Fruit fly (Drosophila melanogaster) whole organism, embryonic: Measurements from ENCODE around the gene RpL8.

Source experiments
- Aef1 ChIP-seq: fragments of 200-800 bp; sonication (Bioruptor generic); IDR thresholded peaks from 3 replicates; pipeline ENCODE4 v1.3.6; 2022; ENCODE audit warnings: missing biosample characterization, missing genetic modification characterization
- Atf-2 ChIP-seq: fragments of 200-800 bp; sonication (Bioruptor generic); optimal IDR thresholded peaks from 2 replicates; lab custom pipeline; 2016; ENCODE audit warnings: missing biosample characterization, missing genetic modification characterization
- B-H1 ChIP-seq: fragments of 200-800 bp; sonication (Bioruptor generic); IDR thresholded peaks from 3 replicates; pipeline ENCODE4 v1.3.6; 2022; ENCODE audit warnings: missing biosample characterization, missing genetic modification characterization
- BEAF-32 ChIP-seq: fragments of 200-800 bp; sonication (Bioruptor generic); optimal IDR thresholded peaks from 3 replicates; lab custom pipeline; 2017; ENCODE audit warnings: missing biosample characterization, missing genetic modification characterization, mild to moderate bottlenecking, moderate library complexity, missing genetic modification reagents
- CG11093 ChIP-seq: fragments of 200-800 bp; sonication (Bioruptor generic); IDR thresholded peaks from 3 replicates; pipeline ENCODE4 v1.3.6; 2022; ENCODE audit warnings: missing biosample characterization, missing genetic modification characterization
- CG11247 ChIP-seq: fragments of 200-800 bp; sonication (Bioruptor generic); IDR thresholded peaks from 2 replicates; pipeline ENCODE4 v1.3.6; 2022; ENCODE audit warnings: missing biosample characterization, missing genetic modification characterization
- CG14441 ChIP-seq: fragments of 200-800 bp; sonication (Bioruptor generic); IDR thresholded peaks from 2 replicates; pipeline ENCODE4 v1.3.6; 2022; ENCODE audit warnings: missing biosample characterization, missing genetic modification characterization
- CG15514 ChIP-seq: fragments of 200-800 bp; sonication (Bioruptor generic); optimal IDR thresholded peaks from 3 replicates; lab custom pipeline; 2017; ENCODE audit warnings: missing biosample characterization, missing genetic modification characterization, mild to moderate bottlenecking, moderate library complexity, missing genetic modification reagents
- CG17359 ChIP-seq: fragments of 200-800 bp; sonication (Bioruptor generic); optimal IDR thresholded peaks from 3 replicates; lab custom pipeline; 2018; ENCODE audit warnings: missing biosample characterization, mild to moderate bottlenecking, missing genetic modification characterization, moderate library complexity
- CG31224 ChIP-seq: fragments of 200-800 bp; sonication (Bioruptor generic); IDR thresholded peaks from 2 replicates; pipeline ENCODE4 v1.3.6; 2022; ENCODE audit warnings: missing biosample characterization, missing genetic modification characterization
- CG32532 ChIP-seq: fragments of 200-800 bp; sonication (Bioruptor generic); IDR thresholded peaks from 2 replicates; pipeline ENCODE4 v1.3.6; 2022; ENCODE audit warnings: missing biosample characterization, missing genetic modification characterization
- CG32772 ChIP-seq: fragments of 200-800 bp; sonication (Bioruptor generic); IDR thresholded peaks from 2 replicates; pipeline ENCODE4 v1.3.6; 2022; ENCODE audit warnings: missing biosample characterization, missing genetic modification characterization
- CG3281 ChIP-seq: fragments of 200-800 bp; sonication (Bioruptor generic); optimal IDR thresholded peaks from 3 replicates; lab custom pipeline; 2017; ENCODE audit warnings: missing biosample characterization, mild to moderate bottlenecking, missing genetic modification characterization
- CG4404 ChIP-seq: fragments of 200-800 bp; sonication (Bioruptor generic); IDR thresholded peaks from 2 replicates; pipeline ENCODE4 v1.3.6; 2022; ENCODE audit warnings: missing biosample characterization, missing genetic modification characterization
- CG4820 ChIP-seq: fragments of 200-800 bp; sonication (Bioruptor generic); optimal IDR thresholded peaks from 3 replicates; lab custom pipeline; 2016; ENCODE audit warnings: missing biosample characterization, missing genetic modification characterization
- CG6813 ChIP-seq: fragments of 200-800 bp; sonication (Bioruptor generic); optimal IDR thresholded peaks from 2 replicates; lab custom pipeline; 2017; ENCODE audit warnings: missing biosample characterization, missing genetic modification characterization, mild to moderate bottlenecking, moderate library complexity, missing genetic modification reagents
- CG7839 ChIP-seq: fragments of 200-800 bp; sonication (Bioruptor generic); optimal IDR thresholded peaks from 3 replicates; lab custom pipeline; 2018; ENCODE audit warnings: missing biosample characterization, mild to moderate bottlenecking, missing genetic modification characterization, moderate library complexity
- CG9727 ChIP-seq: fragments of 200-800 bp; sonication (Bioruptor generic); optimal IDR thresholded peaks from 3 replicates; lab custom pipeline; 2017; ENCODE audit warnings: missing biosample characterization, mild to moderate bottlenecking, missing genetic modification characterization
- CG9876 ChIP-seq: fragments of 200-800 bp; sonication (Bioruptor generic); optimal IDR thresholded peaks from 2 replicates; lab custom pipeline; 2016; ENCODE audit warnings: missing biosample characterization, missing genetic modification characterization
- Dbx ChIP-seq: fragments of 200-800 bp; sonication (Bioruptor generic); IDR thresholded peaks from 3 replicates; pipeline ENCODE4 v1.3.6; 2022; ENCODE audit warnings: missing biosample characterization, missing genetic modification characterization
- Dref ChIP-seq: fragments of 200-800 bp; sonication (Bioruptor generic); IDR thresholded peaks from 2 replicates; pipeline ENCODE4 v1.3.6; 2022; ENCODE audit warnings: missing biosample characterization, missing genetic modification characterization
- Fer1 ChIP-seq: fragments of 200-800 bp; sonication (Bioruptor generic); optimal IDR thresholded peaks from 2 replicates; lab custom pipeline; 2017; ENCODE audit warnings: missing biosample characterization, mild to moderate bottlenecking, missing genetic modification characterization
- HLH3B ChIP-seq: fragments of 200-800 bp; sonication (Bioruptor generic); IDR thresholded peaks from 2 replicates; pipeline ENCODE4 v1.3.6; 2022; ENCODE audit warnings: missing biosample characterization, missing genetic modification characterization
- HLH54F ChIP-seq: fragments of 200-800 bp; sonication (Bioruptor generic); optimal IDR thresholded peaks from 3 replicates; lab custom pipeline; 2016; ENCODE audit warnings: missing biosample characterization, missing genetic modification characterization
- Meics ChIP-seq: fragments of 200-800 bp; sonication (Bioruptor generic); optimal IDR thresholded peaks from 2 replicates; lab custom pipeline; 2017; ENCODE audit warnings: missing biosample characterization, mild to moderate bottlenecking, missing genetic modification characterization
- Optix ChIP-seq: fragments of 200-800 bp; sonication (Bioruptor generic); IDR thresholded peaks from 3 replicates; pipeline ENCODE4 v1.3.6; 2022; ENCODE audit warnings: missing biosample characterization, missing genetic modification characterization
- Rfx ChIP-seq: fragments of 200-800 bp; sonication (Bioruptor generic); IDR thresholded peaks from 2 replicates; pipeline ENCODE4 v1.3.6; 2022; ENCODE audit warnings: missing biosample characterization, missing genetic modification characterization
- Rx ChIP-seq: fragments of 200-800 bp; sonication (Bioruptor generic); IDR thresholded peaks from 2 replicates; pipeline ENCODE4 v1.3.6; 2022; ENCODE audit warnings: missing biosample characterization, missing genetic modification characterization
- Side ChIP-seq: fragments of 200-800 bp; sonication (Bioruptor generic); optimal IDR thresholded peaks from 2 replicates; lab custom pipeline; 2016; ENCODE audit warnings: missing biosample characterization, missing genetic modification characterization
- Sin3A ChIP-seq: fragments of >200 bp; optimal IDR thresholded peaks from 2 replicates; lab custom pipeline; 2018
- Sry-δ ChIP-seq: fragments of 200-800 bp; sonication (Bioruptor generic); optimal IDR thresholded peaks from 2 replicates; lab custom pipeline; 2016; ENCODE audit warnings: missing biosample characterization, missing genetic modification characterization
- Trl ChIP-seq, 3 experiments: fragments of >200 bp in 2 of 3; fragments of 200-800 bp in 1 of 3; sonication (Bioruptor generic) in 1 of 3; optimal IDR thresholded peaks; 2 replicates in 1 of 3; 3 replicates in 2 of 3; lab custom pipeline; 2016 to 2017; ENCODE audit warnings: missing biosample characterization in 1 of 3, missing genetic modification characterization in 1 of 3
- al ChIP-seq: fragments of 200-800 bp; sonication (Bioruptor generic); IDR thresholded peaks from 2 replicates; pipeline ENCODE4 v1.3.6; 2022; ENCODE audit warnings: missing biosample characterization, missing genetic modification characterization
- cwo ChIP-seq: fragments of 200-800 bp; sonication (Bioruptor generic); optimal IDR thresholded peaks from 3 replicates; lab custom pipeline; 2017; ENCODE audit warnings: missing biosample characterization, missing genetic modification characterization, mild to moderate bottlenecking, moderate library complexity, missing genetic modification reagents
- dati ChIP-seq: fragments of 200-800 bp; sonication (Bioruptor generic); IDR thresholded peaks from 2 replicates; pipeline ENCODE4 v1.3.6; 2022; ENCODE audit warnings: missing biosample characterization, missing genetic modification characterization
- dpn ChIP-seq, 2 experiments: fragments of 200-800 bp; sonication (Bioruptor generic); optimal IDR thresholded peaks; 3 replicates each; lab custom pipeline; 2016; ENCODE audit warnings: missing biosample characterization in 2 of 2, missing genetic modification characterization in 2 of 2
- fd96Cb ChIP-seq: fragments of 200-800 bp; sonication (Bioruptor generic); optimal IDR thresholded peaks from 2 replicates; lab custom pipeline; 2018; ENCODE audit warnings: missing biosample characterization, mild to moderate bottlenecking, missing genetic modification characterization, moderate library complexity
- gce ChIP-seq: fragments of 200-800 bp; sonication (Bioruptor generic); IDR thresholded peaks from 3 replicates; pipeline ENCODE4 v1.3.6; 2022; ENCODE audit warnings: missing biosample characterization, missing genetic modification characterization
- gem ChIP-seq: fragments of 200-800 bp; sonication (Bioruptor generic); optimal IDR thresholded peaks from 2 replicates; lab custom pipeline; 2019; ENCODE audit warnings: missing biosample characterization, mild to moderate bottlenecking, missing genetic modification characterization, moderate library complexity
- gro ChIP-seq: fragments of 200-800 bp; sonication (Bioruptor generic); optimal IDR thresholded peaks from 2 replicates; lab custom pipeline; 2016; ENCODE audit warnings: missing biosample characterization, missing genetic modification characterization
- hkb ChIP-seq, 2 experiments: fragments of 200-800 bp in 1 of 2; fragments of >200 bp in 1 of 2; sonication (Bioruptor generic) in 1 of 2; IDR thresholded peaks in 1 of 2; optimal IDR thresholded peaks in 1 of 2; 2 replicates each; pipeline versions ENCODE4 v1.3.6 to Lab custom; 2017 to 2022; ENCODE audit warnings: missing biosample characterization in 1 of 2, missing genetic modification characterization in 1 of 2
- lmd ChIP-seq: fragments of 200-800 bp; sonication (Bioruptor generic); IDR thresholded peaks from 2 replicates; pipeline ENCODE4 v1.3.6; 2022; ENCODE audit warnings: missing biosample characterization, missing genetic modification characterization
- lov ChIP-seq, 2 experiments: fragments of 200-800 bp in 1 of 2; fragments of >200 bp in 1 of 2; sonication (Bioruptor generic) in 1 of 2; IDR thresholded peaks in 1 of 2; optimal IDR thresholded peaks in 1 of 2; 2 replicates in 1 of 2; 3 replicates in 1 of 2; pipeline versions ENCODE4 v1.3.6 to Lab custom; 2017 to 2022; ENCODE audit warnings: missing biosample characterization in 1 of 2, missing genetic modification characterization in 1 of 2
- nau ChIP-seq: fragments of 200-800 bp; sonication (Bioruptor generic); optimal IDR thresholded peaks from 3 replicates; lab custom pipeline; 2017; ENCODE audit warnings: missing biosample characterization, mild to moderate bottlenecking, missing genetic modification characterization, missing genetic modification reagents
- onecut ChIP-seq: fragments of 200-800 bp; sonication (Bioruptor generic); IDR thresholded peaks from 2 replicates; pipeline ENCODE4 v1.3.6; 2022; ENCODE audit warnings: missing biosample characterization, missing genetic modification characterization
- sisA ChIP-seq: fragments of 200-800 bp; sonication (Bioruptor generic); IDR thresholded peaks from 2 replicates; pipeline ENCODE4 v1.3.6; 2022; ENCODE audit warnings: missing biosample characterization, missing genetic modification characterization
- so ChIP-seq: fragments of 200-800 bp; sonication (Bioruptor generic); IDR thresholded peaks from 3 replicates; pipeline ENCODE4 v1.3.6; 2022; ENCODE audit warnings: missing biosample characterization, missing genetic modification characterization
- sob ChIP-seq: fragments of 200-800 bp; sonication (Bioruptor generic); IDR thresholded peaks from 2 replicates; pipeline ENCODE4 v1.3.6; 2022; ENCODE audit warnings: missing biosample characterization, missing genetic modification characterization
- stc ChIP-seq: fragments of 200-800 bp; sonication (Bioruptor generic); IDR thresholded peaks from 2 replicates; pipeline ENCODE4 v1.3.6; 2022; ENCODE audit warnings: missing biosample characterization, missing genetic modification characterization
- unpg ChIP-seq: fragments of 200-800 bp; sonication (Bioruptor generic); optimal IDR thresholded peaks from 3 replicates; lab custom pipeline; 2018; ENCODE audit warnings: missing biosample characterization, mild to moderate bottlenecking, missing genetic modification characterization, moderate library complexity

Gene RpL8

dm6 chr3L:2571975-2572374 is 15.3 kb upstream of the RpL8 start (continued):
- TF ChIP-seq Fer1 (GFP tag; lab: Kevin White, UChicago) (peak; percentile 33), CG4404 (GFP tag; lab: Robert Waterston, UW) (0 out of 2 replicates have a peak, but pooled peaks have one; percentile 15), CG9876 (GFP tag; lab: Kevin White, UChicago) (no peak), dati (0 out of 2 replicates have a peak, but pooled peaks have one; percentile 10), CG31224 (GFP tag; lab: Robert Waterston, UW) (0 out of 2 replicates have a peak, but pooled peaks have one; percentile 30), CG11093 (GFP tag; lab: Robert Waterston, UW) (peak; percentile 26; the same call in 1 of the 3 replicates), Dbx (peak; percentile 60; the same call in 2 of the 3 replicates), CG14441 (peak; percentile 63), CG4820 (peak; percentile 21), B-H1 (GFP tag; lab: Robert Waterston, UW) (no peak; the same call in 2 of the 3 replicates), lov (optimal IDR thresholded peaks at IDR 0.05; lab: Kevin White, UChicago) (no peak), lov (GFP tag; IDR thresholded peaks at IDR 0.05; lab: Robert Waterston, UW) (0 out of 3 replicates have a peak, but pooled peaks have one; percentile 5), Side (GFP tag; lab: Kevin White, UChicago) (peak; percentile 6), unpg (GFP tag; lab: Kevin White, UChicago) (peak; percentile 32), lmd (peak; percentile 41; the same call in 1 of the 2 replicates), CG6813 (GFP tag; lab: Kevin White, UChicago) (peak; percentile 23), Rfx (peak; percentile 81), gce (0 out of 3 replicates have a peak, but pooled peaks have one; percentile 31), gem (tag; lab: Kevin White, UChicago) (peak; percentile 35), stc (GFP tag; lab: Robert Waterston, UW) (no peak), Atf-2 (no peak), so (no peak), HLH3B (peak; percentile 74), CG3281 (peak; percentile 37), Trl (optimal IDR thresholded peaks at IDR 0.05; lab: Kevin White, UChicago) (no peak), Trl (GFP tag; optimal IDR thresholded peaks at IDR 0.05; lab: Kevin White, UChicago) (no peak), dpn (GFP tag; optimal IDR thresholded peaks at IDR 0.05; lab: Kevin White, UChicago) (no peak), al (GFP tag; lab: Robert Waterston, UW) (no peak), nau (GFP tag; lab: Kevin White, UChicago) (peak; percentile 43), fd96Cb (peak; percentile 25), BEAF-32 (GFP tag; lab: Kevin White, UChicago) (no peak), Dref (GFP tag; lab: Robert Waterston, UW) (no peak), Sry-δ (GFP tag; lab: Kevin White, UChicago) (peak; percentile 27), onecut (0 out of 2 replicates have a peak, but pooled peaks have one; percentile 5), CG32772 (GFP tag; lab: Robert Waterston, UW) (peak; percentile 66), Meics (GFP tag; lab: Kevin White, UChicago) (peak; percentile 33), CG7839 (peak; percentile 46), CG11247 (GFP tag; lab: Robert Waterston, UW) (peak; percentile 68), Aef1 (GFP tag; lab: Robert Waterston, UW) (peak; percentile 57), cwo (GFP tag; lab: Kevin White, UChicago) (peak; percentile 34), CG32532 (0 out of 2 replicates have a peak, but pooled peaks have one; percentile 54), CG17359 (tag; lab: Kevin White, UChicago) (peak; percentile 29), Sin3A (lab: Kevin White, UChicago) (no peak), hkb (optimal IDR thresholded peaks at IDR 0.05; lab: Kevin White, UChicago) (no peak), hkb (GFP tag; IDR thresholded peaks at IDR 0.05; lab: Robert Waterston, UW) (peak; percentile 37; the same call in 1 of the 2 replicates), CG15514 (GFP tag; lab: Kevin White, UChicago) (peak; percentile 23), Optix (no peak), sisA (GFP tag; lab: Robert Waterston, UW) (peak; percentile 60), HLH54F (GFP tag; lab: Kevin White, UChicago) (no peak), Rx (GFP tag; lab: Robert Waterston, UW) (peak; percentile 14; the same call in 1 of the 2 replicates), CG9727 (GFP tag; lab: Kevin White, UChicago) (peak; percentile 29), gro (GFP tag; lab: Kevin White, UChicago) (peak; percentile 12), sob (GFP tag; lab: Robert Waterston, UW) (peak; percentile 80)
